Fruit fly (Drosophila melanogaster) whole organism: Measurements from ENCODE around the gene CG17199.

ENCODE experiments used
- CG8478 ChIP-seq: fragments of >200 bp; optimal IDR thresholded peaks from 2 replicates; lab custom pipeline; 2018; ENCODE audit warnings: inconsistent platforms
- EcR ChIP-seq, 2 experiments: fragments of >200 bp; optimal IDR thresholded peaks; 2 replicates each; lab custom pipeline; 2017; ENCODE audit warnings: missing biosample characterization in 2 of 2, missing genetic modification characterization in 2 of 2, missing genetic modification reagents in 2 of 2
- psq ChIP-seq: fragments of >200 bp; optimal IDR thresholded peaks from 2 replicates; lab custom pipeline; 2017
- usp ChIP-seq: fragments of >200 bp; optimal IDR thresholded peaks from 2 replicates; lab custom pipeline; 2017; ENCODE audit warnings: missing biosample characterization, missing genetic modification characterization, mixed read lengths

DNA sequence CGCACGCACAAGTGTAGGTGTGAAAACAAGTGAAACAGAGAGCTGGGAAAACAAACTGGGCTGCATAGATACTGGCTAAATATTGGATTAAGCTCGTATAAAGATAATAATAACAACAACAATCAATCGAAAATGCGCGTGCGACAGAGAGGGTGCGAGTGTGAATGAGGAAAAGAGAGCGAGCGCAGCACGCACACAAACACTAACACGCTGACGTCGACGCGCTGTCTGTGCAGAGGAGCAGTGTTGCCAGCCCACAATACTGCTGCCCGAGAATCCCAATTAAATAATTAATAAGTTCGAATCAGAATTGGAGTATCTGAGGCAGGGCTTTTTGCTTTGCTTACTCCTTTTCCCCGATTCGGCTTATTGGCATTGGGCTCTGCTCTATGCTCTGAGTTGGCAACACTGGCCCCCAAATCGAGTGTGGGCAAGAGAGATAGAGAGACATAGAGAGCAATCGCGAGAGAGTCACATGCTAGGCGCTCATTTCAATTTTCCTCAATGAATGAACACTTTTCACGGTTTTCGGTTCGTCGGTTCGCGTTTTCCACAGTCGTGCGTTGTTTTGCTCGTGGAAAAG, 43.5 kb upstream of the CG17199 start:
- TF ChIP-seq usp, result no peak
- TF ChIP-seq psq, result no peak
- TF ChIP-seq EcR (GFP tag; optimal IDR thresholded peaks at IDR 0.05; lab: Kevin White, UChicago), result no peak
- TF ChIP-seq CG8478, result no peak
